Worm (Caenorhabditis elegans): Measurements from ENCODE around the gene F53H4.4.

Gene F53H4.4

DNA sequence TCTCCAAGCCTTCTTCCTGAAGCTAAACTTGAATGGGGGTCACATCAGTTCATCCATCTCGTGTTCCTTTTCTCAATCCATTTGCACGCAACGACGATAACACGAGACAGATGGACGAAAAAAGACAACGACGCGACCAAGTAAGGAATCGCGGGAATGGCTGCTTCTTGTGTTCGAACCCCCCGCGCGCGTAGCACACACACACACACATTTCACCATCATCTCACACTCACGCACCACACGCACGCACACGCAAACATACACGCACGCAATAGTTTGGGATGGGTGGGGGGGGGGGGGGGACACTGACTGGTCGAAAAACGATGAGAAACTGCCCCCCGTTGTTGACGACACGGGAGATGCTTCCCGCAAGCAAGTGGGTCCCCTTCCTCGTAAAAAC lies 10.7 kb downstream of the F53H4.4 start:
- TF ChIP-seq lin-14 (GFP tag; optimal IDR thresholded peaks at IDR 0.05): peak; percentile 38
- no peak for TF ChIP-seq ceh-88 (GFP tag; IDR thresholded peaks at IDR 0.05)
- TF ChIP-seq nhr-85 (tag): peak; percentile 61

ce11 chrX:15878785-15879184 lies 12.6 kb downstream of the F53H4.4 start, which contains the start of gene gmeb-2:
Gene gmeb-2, plus strand, starts transcription at chrX:15879085.
- TF ChIP-seq elt-2 (tag; optimal IDR thresholded peaks at IDR 0.05) (no peak), fkh-10 (GFP tag; optimal IDR thresholded peaks at IDR 0.05) (no peak), sptf-1 (tag; optimal IDR thresholded peaks at IDR 0.05) (no peak), ceh-88 (GFP tag; IDR thresholded peaks at IDR 0.05) (no peak), nhr-77 (tag; optimal IDR thresholded peaks at IDR 0.05) (peak; percentile 26), zip-4 (GFP tag; optimal IDR thresholded peaks at IDR 0.05) (no peak), lin-14 (GFP tag; optimal IDR thresholded peaks at IDR 0.05) (peak; percentile 23)

ce11 chrX:15881027-15881426 lies 14.8 kb downstream of the F53H4.4 start:
- no peak for TF ChIP-seq pag-3 (tag; optimal IDR thresholded peaks at IDR 0.05; ENCODE audit: borderline replicate concordance, insufficient read depth)
- no peak for TF ChIP-seq fkh-4 (tag; optimal IDR thresholded peaks at IDR 0.05; ENCODE audit: borderline replicate concordance)
- no peak for TF ChIP-seq ceh-88 (GFP tag; IDR thresholded peaks at IDR 0.05)
- TF ChIP-seq ama-1 (optimal IDR thresholded peaks at IDR 0.05): no peak

DNA sequence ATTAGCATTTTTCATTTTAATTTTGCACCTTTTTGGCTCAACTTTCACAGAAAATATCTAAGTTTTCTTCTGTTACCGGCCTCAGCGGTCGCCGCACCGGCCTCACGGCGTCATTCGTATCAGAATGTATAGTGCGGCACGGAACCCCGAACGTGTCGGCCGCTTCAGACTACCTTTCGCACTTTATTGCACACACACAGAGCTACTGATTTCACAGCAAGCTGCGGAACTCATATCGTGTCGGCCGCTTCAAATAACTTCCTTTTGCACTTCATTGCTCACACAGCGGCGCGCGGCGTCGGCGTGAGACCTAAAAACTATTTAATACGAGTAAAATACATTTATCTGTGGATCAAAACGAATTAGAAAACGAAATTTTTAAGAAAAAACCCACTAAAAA lies 18.3 kb downstream of the F53H4.4 start:
- TF ChIP-seq snpc-4 (tag; optimal IDR thresholded peaks at IDR 0.05): peak; percentile 15
- TF ChIP-seq pag-3 (tag; optimal IDR thresholded peaks at IDR 0.05; ENCODE audit: borderline replicate concordance, insufficient read depth): no peak

ce11 chrX:15887495-15887894 lies 21.3 kb downstream of the F53H4.4 start, which contains the start of gene F53H4.3:
Gene F53H4.3, minus strand, starts transcription at chrX:15887595.
- TF ChIP-seq unc-62 (GFP tag; optimal IDR thresholded peaks at IDR 0.05) (no peak), isw-1 (GFP tag; IDR thresholded peaks at IDR 0.05) (no peak), fos-1 (tag; optimal IDR thresholded peaks at IDR 0.05) (no peak), nhr-12 (tag; optimal IDR thresholded peaks at IDR 0.05) (no peak), mef-2 (tag; optimal IDR thresholded peaks at IDR 0.05) (no peak), lir-3 (tag; optimal IDR thresholded peaks at IDR 0.05; ENCODE audit: poor library complexity) (no peak), mab-9 (GFP tag; IDR thresholded peaks at IDR 0.05) (no peak)

DNA sequence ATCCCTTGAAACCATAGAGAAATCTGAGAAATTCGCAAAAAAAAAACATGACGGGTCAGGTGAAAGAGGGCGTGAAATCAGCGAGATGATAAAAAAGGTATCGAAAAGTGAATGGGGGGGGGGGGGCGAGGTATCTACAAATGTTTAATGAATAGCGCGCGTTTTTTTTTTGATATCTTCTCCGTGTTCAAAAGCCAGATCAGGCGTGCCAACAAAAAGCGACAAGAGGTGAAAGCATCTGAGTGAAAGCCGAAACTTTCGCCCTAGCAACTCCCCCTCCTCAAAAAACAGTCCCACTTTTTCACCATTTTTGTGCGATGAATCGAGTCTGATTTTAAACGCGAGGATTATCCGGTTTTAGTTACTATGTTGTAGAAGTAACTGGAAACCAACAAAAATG lies 21.8 kb downstream of the F53H4.4 start:
- TF ChIP-seq unc-130 (tag; optimal IDR thresholded peaks at IDR 0.05) (no peak), zag-1 (tag; optimal IDR thresholded peaks at IDR 0.05) (no peak), isw-1 (GFP tag; IDR thresholded peaks at IDR 0.05) (no peak), unc-86 (tag; optimal IDR thresholded peaks at IDR 0.05) (no peak), snpc-4 (tag; optimal IDR thresholded peaks at IDR 0.05) (no peak), nhr-90 (tag; optimal IDR thresholded peaks at IDR 0.05; ENCODE audit: poor library complexity) (no peak), blmp-1 (tag; optimal IDR thresholded peaks at IDR 0.05) (peak; percentile 97), alr-1 (tag; optimal IDR thresholded peaks at IDR 0.05; ENCODE audit: borderline replicate concordance) (no peak), fos-1 (tag; optimal IDR thresholded peaks at IDR 0.05) (no peak)

DNA sequence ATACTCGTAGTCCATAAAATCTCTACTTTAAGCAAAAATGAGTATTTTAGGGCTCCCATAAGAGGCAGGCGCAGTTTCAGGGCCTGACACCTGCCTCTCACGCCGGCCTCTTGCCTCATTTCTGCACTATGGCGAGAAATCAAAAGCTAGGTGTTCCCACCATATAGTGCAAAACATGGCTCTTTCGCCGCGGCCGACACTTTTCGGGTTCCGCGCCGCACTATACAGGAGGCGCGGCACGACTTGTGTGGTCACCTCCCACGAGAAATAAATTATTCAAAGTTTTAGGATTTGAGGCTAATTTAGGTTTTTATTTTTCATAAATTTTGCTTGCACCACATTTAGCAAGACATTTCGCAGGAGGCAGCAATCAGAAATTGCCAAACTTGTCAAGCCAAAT lies 26.3 kb downstream of the F53H4.4 start:
- TF ChIP-seq nhr-71 (tag; optimal IDR thresholded peaks at IDR 0.05) (no peak), nhr-90 (tag; optimal IDR thresholded peaks at IDR 0.05; ENCODE audit: poor library complexity) (no peak), unc-98 (GFP tag; IDR thresholded peaks at IDR 0.05) (no peak), C34B4.2 (tag; optimal IDR thresholded peaks at IDR 0.05) (no peak), unc-62 (GFP tag; optimal IDR thresholded peaks at IDR 0.05) (no peak), efl-1 (optimal IDR thresholded peaks at IDR 0.05) (no peak), efl-1 (GFP tag; optimal IDR thresholded peaks at IDR 0.05 in 1 of 2) (peak in 1 of 2 experiments; percentile 65), snpc-4 (tag; optimal IDR thresholded peaks at IDR 0.05) (peak; percentile 6), egl-27 (tag; optimal IDR thresholded peaks at IDR 0.05) (no peak), fkh-10 (GFP tag; optimal IDR thresholded peaks at IDR 0.05) (no peak)
